Worm (Caenorhabditis elegans) whole organism, late embryonic: ENCODE data around the gene F07H5.10.

Source experiments
- C08G9.2 ChIP-seq: sonication (generic microtip); optimal IDR thresholded peaks from 2 replicates; lab custom pipeline; 2016; ENCODE audit warnings: mild to moderate bottlenecking, missing genetic modification characterization, moderate library complexity, missing compliant biosample characterization
- F13H6.1 ChIP-seq: sonication (generic microtip); optimal IDR thresholded peaks from 2 replicates; lab custom pipeline; 2016; ENCODE audit warnings: missing genetic modification characterization, missing compliant biosample characterization
- K02D7.2 ChIP-seq: sonication (generic microtip); optimal IDR thresholded peaks from 2 replicates; lab custom pipeline; 2017; ENCODE audit warnings: mild to moderate bottlenecking, missing genetic modification characterization, missing compliant biosample characterization
- T23F11.4 ChIP-seq: fragments of 200-800 bp; sonication (Bioruptor generic); optimal IDR thresholded peaks from 2 replicates; lab custom pipeline; 2018; ENCODE audit warnings: mild to moderate bottlenecking, missing genetic modification characterization, missing compliant biosample characterization
- Y22D7AL.16 ChIP-seq: sonication (generic microtip); optimal IDR thresholded peaks from 2 replicates; lab custom pipeline; 2016; ENCODE audit warnings: missing genetic modification characterization, missing compliant biosample characterization
- ama-1 ChIP-seq: fragments of 150-350 bp; optimal IDR thresholded peaks from 2 replicates; lab custom pipeline; 2014
- ceh-14 ChIP-seq: sonication (generic microtip); optimal IDR thresholded peaks from 2 replicates; lab custom pipeline; 2016; ENCODE audit warnings: missing genotype, missing genetic modification characterization, missing compliant biosample characterization
- ceh-34 ChIP-seq: sonication (generic microtip); optimal IDR thresholded peaks from 2 replicates; lab custom pipeline; 2016; ENCODE audit warnings: mild to moderate bottlenecking, missing genetic modification characterization, missing compliant biosample characterization
- ceh-45 ChIP-seq: fragments of 200-800 bp; sonication (Bioruptor generic); IDR thresholded peaks from 2 replicates; pipeline ENCODE4 v1.3.6; 2022; ENCODE audit warnings: missing genetic modification reagents, missing genetic modification characterization, missing compliant biosample characterization
- che-1 ChIP-seq: sonication (generic microtip); optimal IDR thresholded peaks from 2 replicates; lab custom pipeline; 2016; ENCODE audit warnings: mild to moderate bottlenecking, missing genetic modification characterization, missing compliant biosample characterization
- dmd-4 ChIP-seq: sonication (generic microtip); optimal IDR thresholded peaks from 2 replicates; lab custom pipeline; 2016; ENCODE audit warnings: borderline replicate concordance, missing genetic modification characterization, missing compliant biosample characterization
- dve-1 ChIP-seq: sonication (generic microtip); optimal IDR thresholded peaks from 2 replicates; lab custom pipeline; 2017; ENCODE audit warnings: antibody characterized with exemption, mild to moderate bottlenecking, missing genetic modification characterization, missing compliant biosample characterization
- elt-2 ChIP-seq: sonication (generic microtip); optimal IDR thresholded peaks from 2 replicates; lab custom pipeline; 2016; ENCODE audit warnings: missing genetic modification reagents, missing genetic modification characterization, missing compliant biosample characterization
- ets-4 ChIP-seq: sonication (generic microtip); optimal IDR thresholded peaks from 2 replicates; lab custom pipeline; 2016; ENCODE audit warnings: missing genetic modification characterization, missing compliant biosample characterization
- fax-1 ChIP-seq: sonication (generic microtip); optimal IDR thresholded peaks from 2 replicates; lab custom pipeline; 2016; ENCODE audit warnings: missing genotype, missing genetic modification characterization, missing compliant biosample characterization
- fkh-10 ChIP-seq: fragments of 150-350 bp; optimal IDR thresholded peaks from 2 replicates; lab custom pipeline; 2014; ENCODE audit warnings: missing biosample characterization, missing genetic modification reagents, missing genetic modification characterization
- fkh-6 ChIP-seq: sonication (generic microtip); optimal IDR thresholded peaks from 2 replicates; lab custom pipeline; 2016; ENCODE audit warnings: missing genetic modification characterization, missing compliant biosample characterization
- gmeb-2 ChIP-seq: sonication (generic microtip); optimal IDR thresholded peaks from 2 replicates; lab custom pipeline; 2016; ENCODE audit warnings: missing genetic modification characterization, inconsistent platforms, missing compliant biosample characterization
- hlh-30 ChIP-seq: sonication (generic microtip); optimal IDR thresholded peaks from 2 replicates; lab custom pipeline; 2017; ENCODE audit warnings: antibody characterized with exemption, missing genetic modification characterization, missing compliant biosample characterization; ENCODE audit not compliant: insufficient read depth
- hlh-6 ChIP-seq: sonication (generic microtip); optimal IDR thresholded peaks from 2 replicates; lab custom pipeline; 2016; ENCODE audit warnings: missing genotype, missing genetic modification characterization, missing compliant biosample characterization
- lin-11 ChIP-seq: fragments of 200-800 bp; sonication (Bioruptor generic); optimal IDR thresholded peaks from 2 replicates; lab custom pipeline; 2018; ENCODE audit warnings: mild to moderate bottlenecking, missing genetic modification characterization, missing compliant biosample characterization
- mec-3 ChIP-seq: sonication (generic microtip); optimal IDR thresholded peaks from 2 replicates; lab custom pipeline; 2016; ENCODE audit warnings: borderline replicate concordance, missing genetic modification characterization, missing compliant biosample characterization
- nfya-1 ChIP-seq: sonication (generic microtip); optimal IDR thresholded peaks from 2 replicates; lab custom pipeline; 2017; ENCODE audit warnings: missing genetic modification characterization, mild to moderate bottlenecking, missing compliant biosample characterization, antibody characterized with exemption, moderate library complexity
- nhr-11 ChIP-seq: fragments of 150-350 bp; optimal IDR thresholded peaks from 2 replicates; lab custom pipeline; 2014; ENCODE audit warnings: missing biosample characterization, missing genetic modification characterization
- odd-2 ChIP-seq: sonication (generic microtip); optimal IDR thresholded peaks from 2 replicates; lab custom pipeline; 2017; ENCODE audit warnings: antibody characterized with exemption, mild to moderate bottlenecking, missing genetic modification characterization, missing compliant biosample characterization
- pax-1 ChIP-seq: fragments of 150-350 bp; optimal IDR thresholded peaks from 2 replicates; lab custom pipeline; 2014; ENCODE audit warnings: missing biosample characterization, missing genetic modification characterization
- pqm-1 ChIP-seq: sonication (generic microtip); optimal IDR thresholded peaks from 2 replicates; lab custom pipeline; 2016; ENCODE audit warnings: missing genetic modification characterization, missing compliant biosample characterization
- pros-1 ChIP-seq: fragments of 150-350 bp; optimal IDR thresholded peaks from 2 replicates; lab custom pipeline; 2014; ENCODE audit warnings: missing biosample characterization, missing genetic modification reagents, missing genetic modification characterization
- sdc-2 ChIP-seq: sonication (generic microtip); optimal IDR thresholded peaks from 2 replicates; lab custom pipeline; 2016; ENCODE audit warnings: missing genotype, missing genetic modification characterization, missing compliant biosample characterization
- tbx-7 ChIP-seq: sonication (generic microtip); optimal IDR thresholded peaks from 2 replicates; lab custom pipeline; 2016; ENCODE audit warnings: missing genotype, missing genetic modification characterization, missing compliant biosample characterization
- ttx-3 ChIP-seq: sonication (generic microtip); optimal IDR thresholded peaks from 2 replicates; lab custom pipeline; 2016; ENCODE audit warnings: missing genetic modification reagents, missing genetic modification characterization, missing compliant biosample characterization
- unc-3 ChIP-seq, 2 experiments: fragments of 200-800 bp in 1 of 2; sonication (Bioruptor generic) in 1 of 2; sonication (generic microtip) in 1 of 2; conservative IDR thresholded peaks in 1 of 2; optimal IDR thresholded peaks in 1 of 2; 2 replicates each; pipeline versions ENCODE4 v1.3.6 to Lab custom; 2016 to 2022; ENCODE audit warnings: missing compliant biosample characterization in 2 of 2, missing genetic modification characterization in 2 of 2, missing genetic modification reagents in 1 of 2
- unc-86 ChIP-seq: sonication (generic microtip); optimal IDR thresholded peaks from 2 replicates; lab custom pipeline; 2016; ENCODE audit warnings: missing genetic modification characterization, missing compliant biosample characterization
- zip-5 ChIP-seq: sonication (generic microtip); optimal IDR thresholded peaks from 2 replicates; lab custom pipeline; 2016; ENCODE audit warnings: missing genetic modification characterization, missing compliant biosample characterization
- ztf-16 ChIP-seq: sonication (generic microtip); optimal IDR thresholded peaks from 2 replicates; lab custom pipeline; 2017; ENCODE audit warnings: missing genetic modification characterization, missing compliant biosample characterization

Gene F07H5.10

ce11 chrII:8820126-8820972 is 12.0 kb upstream of the F07H5.10 start:
- TF ChIP-seq T23F11.4 (GFP tag; lab: Kevin White, UChicago) (no peak), nhr-11 (tag; lab: Kevin White, UChicago) (no peak), elt-2 (tag; lab: Kevin White, UChicago) (peak; percentile 32), pqm-1 (tag; lab: Kevin White, UChicago) (no peak)

- no peak for TF ChIP-seq odd-2 (tag; lab: Kevin White, UChicago)
These were observed 10.9 kb upstream of the F07H5.10 start, which contains the start of gene F46C5.10 for ce11 chrII:8818978-8819896. Gene F46C5.10, minus strand, starts transcription at chrII:8819028.

ce11 chrII:8818257-8818656 is 9.9 kb upstream of the F07H5.10 start:
- no peak for TF ChIP-seq fkh-6 (tag; lab: Kevin White, UChicago)
- TF ChIP-seq ceh-45 (GFP tag; lab: Robert Waterston, UW), result no peak
- TF ChIP-seq, all 69 proteins: peak for 0

- TF ChIP-seq mec-3 (tag; lab: Kevin White, UChicago) (no peak), F13H6.1 (tag; lab: Kevin White, UChicago) (no peak), nfya-1 (tag; lab: Kevin White, UChicago) (no peak), K02D7.2 (tag; lab: Kevin White, UChicago) (no peak), unc-3 (GFP tag; conservative IDR thresholded peaks at IDR 0.05; lab: Robert Waterston, UW) (no peak), unc-3 (tag; optimal IDR thresholded peaks at IDR 0.05; lab: Kevin White, UChicago) (no peak), dmd-4 (tag; lab: Kevin White, UChicago) (no peak), tbx-7 (tag; lab: Kevin White, UChicago) (no peak), ceh-14 (tag; lab: Kevin White, UChicago) (no peak), hlh-30 (tag; lab: Kevin White, UChicago) (no peak), ets-4 (tag; lab: Kevin White, UChicago) (no peak)
These were observed 8.8 kb upstream of the F07H5.10 start for ce11 chrII:8817225-8817624.

- TF ChIP-seq C08G9.2 (tag; lab: Kevin White, UChicago) (no peak), pax-1 (tag; lab: Kevin White, UChicago) (no peak), ztf-16 (tag; lab: Kevin White, UChicago) (no peak), Y22D7AL.16 (tag; lab: Kevin White, UChicago) (no peak), nfya-1 (tag; lab: Kevin White, UChicago) (no peak), fkh-10 (GFP tag; lab: Kevin White, UChicago) (no peak), ceh-34 (tag; lab: Kevin White, UChicago) (no peak), pros-1 (no peak)
These were observed 5.8 kb upstream of the F07H5.10 start for ce11 chrII:8814231-8814630.

- TF ChIP-seq F13H6.1 (tag; lab: Kevin White, UChicago), result no peak
- TF ChIP-seq pqm-1 (tag; lab: Kevin White, UChicago), result no peak
- no peak for TF ChIP-seq hlh-6 (tag; lab: Kevin White, UChicago)
- TF ChIP-seq lin-11 (tag; lab: Kevin White, UChicago), result no peak
- TF ChIP-seq dve-1 (tag; lab: Kevin White, UChicago), result no peak
- no peak for TF ChIP-seq gmeb-2
- no peak for TF ChIP-seq fax-1 (tag; lab: Kevin White, UChicago)
- no peak for TF ChIP-seq sdc-2 (tag; lab: Kevin White, UChicago)
- no peak for TF ChIP-seq ama-1 (lab: Kevin White, UChicago)
- TF ChIP-seq unc-86, result no peak
- TF ChIP-seq che-1 (tag; lab: Kevin White, UChicago), result no peak
- no peak for TF ChIP-seq odd-2 (tag; lab: Kevin White, UChicago)
- TF ChIP-seq ceh-45 (GFP tag; lab: Robert Waterston, UW), result no peak
- TF ChIP-seq zip-5 (tag; lab: Kevin White, UChicago), result no peak
- TF ChIP-seq ttx-3 (tag; lab: Kevin White, UChicago), result no peak
- no peak for TF ChIP-seq K02D7.2 (tag; lab: Kevin White, UChicago)
- TF ChIP-seq ztf-16 (tag; lab: Kevin White, UChicago), result no peak
- TF ChIP-seq, all 69 proteins: peak for 0
These were observed 5.3 kb upstream of the F07H5.10 start for ce11 chrII:8813659-8814058.
